Fruit fly (Drosophila melanogaster): ENCODE measurements around the gene CG31251.

The CG31251 gene

DNA sequence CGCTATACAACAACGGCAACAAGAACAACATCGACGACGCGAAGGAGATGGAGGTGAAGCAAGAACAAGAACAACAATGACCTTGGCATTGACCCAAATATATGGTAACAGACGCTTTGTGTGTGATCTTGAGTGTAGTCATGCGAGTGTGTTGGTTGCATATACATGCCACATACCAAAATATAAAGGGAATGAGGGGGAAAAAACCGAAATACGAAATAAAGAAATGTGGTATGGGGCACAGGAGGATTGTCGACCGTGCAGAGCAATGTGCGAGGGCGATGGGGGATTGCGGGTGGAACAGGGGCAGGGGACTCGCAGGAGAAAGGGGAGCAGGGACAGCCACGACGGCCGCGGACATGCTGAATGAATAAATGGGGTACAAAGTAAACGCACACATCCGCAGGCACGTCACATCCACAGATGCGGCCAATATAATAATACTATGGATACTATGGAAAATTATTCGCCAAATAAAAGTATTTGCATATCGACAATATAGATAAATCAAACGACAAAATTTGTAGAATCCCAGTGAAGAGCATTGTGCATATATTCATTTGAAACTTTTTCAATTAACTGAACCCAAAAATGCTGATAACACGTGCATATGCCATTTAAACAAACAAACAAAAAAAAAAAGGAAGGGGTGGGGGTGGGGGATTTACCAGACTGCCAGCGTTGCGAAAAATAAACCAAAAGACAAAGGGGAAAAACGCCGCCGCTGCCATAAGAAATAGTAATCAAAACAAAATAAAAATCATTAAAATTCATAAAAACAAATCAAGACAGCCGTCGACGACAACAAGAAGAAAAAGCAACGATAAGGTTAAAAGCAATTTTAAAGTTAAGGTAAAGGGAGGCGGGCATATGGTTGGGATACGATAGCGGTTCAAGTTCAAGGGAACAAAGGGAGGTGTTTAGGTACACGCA, 21.4 kb upstream of the CG31251 start:
- no peak for TF ChIP-seq D1 (tag; optimal IDR thresholded peaks at IDR 0.05)
- TF ChIP-seq CG8159 (tag; optimal IDR thresholded peaks at IDR 0.05): peak; percentile 48
- no peak for TF ChIP-seq CG15710 (tag; optimal IDR thresholded peaks at IDR 0.05)
- TF ChIP-seq gl (tag; optimal IDR thresholded peaks at IDR 0.05): peak; percentile 50
- no peak for TF ChIP-seq CG32121 (GFP tag; IDR thresholded peaks at IDR 0.05)
- TF ChIP-seq CG10348 (GFP tag; IDR thresholded peaks at IDR 0.05): no peak
- TF ChIP-seq CG14655 (GFP tag; optimal IDR thresholded peaks at IDR 0.05): no peak
- no peak for TF ChIP-seq Snoo (tag; optimal IDR thresholded peaks at IDR 0.05)
- TF ChIP-seq CG8301 (tag; optimal IDR thresholded peaks at IDR 0.05): no peak
- peak; percentile 24 for TF ChIP-seq CG9948 (tag; optimal IDR thresholded peaks at IDR 0.05)
- TF ChIP-seq Pif1A (GFP tag; optimal IDR thresholded peaks at IDR 0.05): peak; percentile 31
- no peak for TF ChIP-seq CG17806 (tag; optimal IDR thresholded peaks at IDR 0.05)
- TF ChIP-seq rn (GFP tag; IDR thresholded peaks at IDR 0.05): no peak
- no peak for TF ChIP-seq CG4496 (GFP tag; IDR thresholded peaks at IDR 0.05)
- TF ChIP-seq CG34367 (tag; optimal IDR thresholded peaks at IDR 0.05): peak; percentile 34
- TF ChIP-seq EcR (GFP tag; optimal IDR thresholded peaks at IDR 0.05): peak; percentile 83
- TF ChIP-seq CG12605 (GFP tag; IDR thresholded peaks at IDR 0.05): no peak; the same call in 1 of the 2 replicates
- TF ChIP-seq Ets98B (GFP tag; IDR thresholded peaks at IDR 0.05): no peak
- peak; percentile 6 for TF ChIP-seq CG13204 (GFP tag; optimal IDR thresholded peaks at IDR 0.05)
- no peak for TF ChIP-seq Pif1B (GFP tag; optimal IDR thresholded peaks at IDR 0.05)
- no peak for TF ChIP-seq fd96Ca (GFP tag; IDR thresholded peaks at IDR 0.05)

DNA sequence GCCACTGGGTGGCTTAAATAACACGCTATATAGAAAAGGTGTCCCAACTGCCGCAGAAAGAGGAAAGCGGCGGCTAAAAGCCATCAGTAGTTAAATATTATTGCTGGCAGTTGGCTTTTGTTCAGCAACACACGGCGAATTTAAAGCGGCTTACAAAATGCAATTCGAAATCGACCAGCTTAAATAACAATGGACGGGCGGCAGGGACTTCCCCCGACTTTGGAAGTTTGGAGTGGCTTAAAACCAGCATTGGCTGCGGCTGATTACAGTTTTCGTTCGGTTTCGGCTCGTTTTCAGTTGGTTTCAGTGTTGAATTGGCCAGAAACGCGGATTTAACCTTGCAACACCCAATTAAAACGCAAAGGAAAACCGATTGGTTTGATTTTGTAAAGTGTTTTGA, 20.4 kb upstream of the CG31251 start:
- TF ChIP-seq Pif1A (GFP tag; optimal IDR thresholded peaks at IDR 0.05) (no peak), CG13204 (GFP tag; optimal IDR thresholded peaks at IDR 0.05) (no peak), CG17806 (tag; optimal IDR thresholded peaks at IDR 0.05) (no peak), D1 (tag; optimal IDR thresholded peaks at IDR 0.05) (no peak), CG10348 (GFP tag; IDR thresholded peaks at IDR 0.05) (no peak), CG15710 (tag; optimal IDR thresholded peaks at IDR 0.05) (no peak), gl (tag; optimal IDR thresholded peaks at IDR 0.05) (no peak), EcR (GFP tag; optimal IDR thresholded peaks at IDR 0.05) (no peak)

DNA sequence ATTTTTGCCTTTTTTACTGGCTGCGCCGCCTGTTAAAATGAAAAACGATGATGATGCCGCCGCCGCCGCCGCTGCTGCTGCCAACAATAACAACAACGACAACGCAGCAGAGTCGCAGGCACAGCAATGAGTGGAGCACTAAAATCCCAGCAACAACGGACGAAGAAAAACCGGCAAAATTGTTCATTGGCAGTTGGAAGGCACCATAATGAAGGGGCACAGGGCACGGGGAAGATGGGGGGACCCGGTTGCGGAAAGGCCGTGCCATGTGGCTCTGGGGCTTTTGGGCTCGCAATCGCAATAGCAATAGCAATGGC, 19.8 kb upstream of the CG31251 start:
- TF ChIP-seq Snoo (tag; optimal IDR thresholded peaks at IDR 0.05) (no peak), CG15710 (tag; optimal IDR thresholded peaks at IDR 0.05) (no peak), EcR (GFP tag; optimal IDR thresholded peaks at IDR 0.05) (peak; percentile 66), Ets98B (GFP tag; IDR thresholded peaks at IDR 0.05) (no peak), CG13204 (GFP tag; optimal IDR thresholded peaks at IDR 0.05) (peak; percentile 98)

DNA sequence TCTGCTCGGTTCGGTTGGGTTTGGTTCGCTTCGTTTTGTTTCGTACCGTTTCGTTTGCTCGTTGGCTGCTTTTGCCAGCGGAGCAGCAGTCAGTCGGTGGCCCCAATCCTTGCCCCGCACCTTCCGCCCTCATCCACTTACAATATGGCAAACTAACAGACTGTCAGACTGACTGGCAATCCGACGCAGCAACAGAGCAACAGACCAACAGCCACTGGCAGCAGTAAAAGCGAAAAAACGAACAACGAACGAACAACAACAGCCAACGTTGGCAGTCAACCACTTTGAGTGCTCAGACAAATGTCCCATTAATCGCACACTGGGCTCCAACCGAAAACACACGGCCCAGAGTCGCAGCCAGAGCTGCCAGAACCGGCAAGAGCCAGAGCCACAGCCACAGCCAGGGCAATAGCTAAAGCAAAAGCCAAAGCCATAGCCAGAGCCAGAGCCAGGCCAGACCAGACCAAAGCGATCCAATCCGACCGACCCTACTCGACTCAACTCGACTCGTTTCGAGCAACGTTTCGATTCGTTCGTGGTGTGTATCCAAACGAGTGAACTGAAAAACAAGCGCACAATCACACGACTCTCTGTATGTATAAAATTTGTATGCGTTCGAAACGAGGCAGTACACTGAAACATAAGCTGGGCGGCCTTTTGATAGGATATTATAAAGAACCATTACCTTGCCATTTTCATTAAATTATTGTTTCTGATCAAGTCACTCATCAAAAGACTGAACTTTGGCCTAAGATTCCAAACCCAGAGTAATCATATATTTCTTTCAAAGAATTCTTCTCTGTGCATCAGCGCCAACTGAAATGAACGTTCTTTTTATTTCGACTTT, 19.2 kb upstream of the CG31251 start:
- TF ChIP-seq gl (tag; optimal IDR thresholded peaks at IDR 0.05) (peak; percentile 99), fd96Ca (GFP tag; IDR thresholded peaks at IDR 0.05) (peak; percentile 100), CG10348 (GFP tag; IDR thresholded peaks at IDR 0.05) (peak; percentile 98), Ets98B (GFP tag; IDR thresholded peaks at IDR 0.05) (peak; percentile 100), CG9948 (tag; optimal IDR thresholded peaks at IDR 0.05) (peak; percentile 100), CG34367 (tag; optimal IDR thresholded peaks at IDR 0.05) (peak; percentile 100), CG4496 (GFP tag; IDR thresholded peaks at IDR 0.05) (peak; percentile 100), CG12605 (GFP tag; IDR thresholded peaks at IDR 0.05) (peak; percentile 99), EcR (GFP tag; optimal IDR thresholded peaks at IDR 0.05) (peak; percentile 85), CG32121 (GFP tag; IDR thresholded peaks at IDR 0.05) (peak; percentile 100), CG13204 (GFP tag; optimal IDR thresholded peaks at IDR 0.05) (peak; percentile 99), CG15710 (tag; optimal IDR thresholded peaks at IDR 0.05) (peak; percentile 100), CG8301 (tag; optimal IDR thresholded peaks at IDR 0.05) (peak; percentile 100), Snoo (tag; optimal IDR thresholded peaks at IDR 0.05) (peak; percentile 100), D1 (tag; optimal IDR thresholded peaks at IDR 0.05) (peak; percentile 99), CG14655 (GFP tag; optimal IDR thresholded peaks at IDR 0.05) (peak; percentile 100), rn (GFP tag; IDR thresholded peaks at IDR 0.05) (peak; percentile 100), CG8159 (tag; optimal IDR thresholded peaks at IDR 0.05) (peak; percentile 100), Pif1A (GFP tag; optimal IDR thresholded peaks at IDR 0.05) (peak; percentile 100), Pif1B (GFP tag; optimal IDR thresholded peaks at IDR 0.05) (peak; percentile 100), CG17806 (tag; optimal IDR thresholded peaks at IDR 0.05) (peak; percentile 100)

DNA sequence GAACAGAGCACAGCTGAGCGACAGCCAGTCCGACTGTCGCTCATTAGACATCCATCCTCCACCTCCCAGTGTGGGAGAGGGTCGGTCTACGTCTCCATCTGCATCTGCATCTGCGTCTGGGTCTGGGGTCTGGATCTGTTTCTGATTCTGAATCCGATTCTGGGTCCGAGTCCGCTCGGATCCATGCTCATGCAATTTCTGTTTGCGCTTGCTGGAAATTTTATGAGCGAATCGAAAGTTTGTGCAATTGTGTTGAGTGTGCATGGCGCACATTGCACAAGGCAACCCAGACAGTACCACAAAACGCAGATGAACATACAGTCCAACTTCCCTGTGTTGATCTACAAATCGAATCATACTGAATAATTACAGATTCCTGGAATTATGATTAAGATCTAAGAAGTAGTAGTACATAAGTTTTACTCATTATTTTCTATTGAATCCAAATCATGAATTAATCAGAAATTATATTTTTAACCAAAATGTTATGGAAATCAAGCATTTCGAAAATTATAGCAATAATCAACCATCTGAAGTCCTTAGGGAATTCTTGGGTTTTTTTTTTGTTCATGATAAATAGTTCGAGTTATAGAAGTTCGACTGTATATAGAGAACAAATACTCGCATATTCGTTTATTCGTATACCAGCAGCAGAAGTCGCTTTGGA, 18.4 kb upstream of the CG31251 start:
- peak; percentile 98 for TF ChIP-seq CG8159 (tag; optimal IDR thresholded peaks at IDR 0.05)
- peak; percentile 97 for TF ChIP-seq CG9948 (tag; optimal IDR thresholded peaks at IDR 0.05)
- peak; percentile 95 for TF ChIP-seq Pif1B (GFP tag; optimal IDR thresholded peaks at IDR 0.05)
- TF ChIP-seq CG4496 (GFP tag; IDR thresholded peaks at IDR 0.05): peak; percentile 88
- peak; percentile 97 for TF ChIP-seq CG17806 (tag; optimal IDR thresholded peaks at IDR 0.05)
- peak; percentile 83 for TF ChIP-seq CG12605 (GFP tag; IDR thresholded peaks at IDR 0.05)
- no peak for TF ChIP-seq CG13204 (GFP tag; optimal IDR thresholded peaks at IDR 0.05)
- peak; percentile 90 for TF ChIP-seq CG34367 (tag; optimal IDR thresholded peaks at IDR 0.05)
- TF ChIP-seq CG32121 (GFP tag; IDR thresholded peaks at IDR 0.05): peak; percentile 93
- peak; percentile 95 for TF ChIP-seq CG15710 (tag; optimal IDR thresholded peaks at IDR 0.05)
- TF ChIP-seq EcR (GFP tag; optimal IDR thresholded peaks at IDR 0.05): no peak
- TF ChIP-seq Pif1A (GFP tag; optimal IDR thresholded peaks at IDR 0.05): peak; percentile 95
- TF ChIP-seq CG8301 (tag; optimal IDR thresholded peaks at IDR 0.05): peak; percentile 98
- TF ChIP-seq Ets98B (GFP tag; IDR thresholded peaks at IDR 0.05): peak; percentile 86
- TF ChIP-seq Snoo (tag; optimal IDR thresholded peaks at IDR 0.05): peak; percentile 89
- TF ChIP-seq CG10348 (GFP tag; IDR thresholded peaks at IDR 0.05): peak; percentile 78
- TF ChIP-seq CG14655 (GFP tag; optimal IDR thresholded peaks at IDR 0.05): peak; percentile 98
- TF ChIP-seq D1 (tag; optimal IDR thresholded peaks at IDR 0.05): peak; percentile 94
- TF ChIP-seq fd96Ca (GFP tag; IDR thresholded peaks at IDR 0.05): peak; percentile 51; the same call in 2 of the 3 replicates
- TF ChIP-seq gl (tag; optimal IDR thresholded peaks at IDR 0.05): peak; percentile 91
- TF ChIP-seq rn (GFP tag; IDR thresholded peaks at IDR 0.05): peak; percentile 82
